Worm (Caenorhabditis elegans): ENCODE data around the gene F17C11.22.

Gene F17C11.22

ce11 chrV:10940571-10940991 lies 29.4 kb downstream of the F17C11.22 start (continued):
- TF ChIP-seq nhr-77 (tag; optimal IDR thresholded peaks at IDR 0.05) (peak; percentile 66), lsy-2 (tag; optimal IDR thresholded peaks at IDR 0.05) (peak in 1 of 2 experiments; percentile 73), spr-1 (tag; optimal IDR thresholded peaks at IDR 0.05) (peak; percentile 71), ama-1 (optimal IDR thresholded peaks at IDR 0.05) (peak; percentile 58), hlh-30 (tag; optimal IDR thresholded peaks at IDR 0.05; ENCODE audit: insufficient read depth) (peak; percentile 58), egl-43 (GFP tag; IDR thresholded peaks at IDR 0.05) (no peak), aha-1 (tag) (peak; percentile 49), nhr-102 (tag; optimal IDR thresholded peaks at IDR 0.05) (peak; percentile 82), mdl-1 (tag; optimal IDR thresholded peaks at IDR 0.05) (peak; percentile 70 to 72), tra-1 (GFP tag; IDR thresholded peaks at IDR 0.05) (peak; percentile 33; the same call in 1 of the 2 replicates), hif-1 (tag; optimal IDR thresholded peaks at IDR 0.05) (peak in 1 of 2 experiments; percentile 51), spr-3 (GFP tag; optimal IDR thresholded peaks at IDR 0.05) (no peak), Y48G9A.11 (GFP tag; IDR thresholded peaks at IDR 0.05) (no peak), hlh-11 (tag; optimal IDR thresholded peaks at IDR 0.05) (peak; percentile 95), F10B5.3 (tag; optimal IDR thresholded peaks at IDR 0.05) (no peak), F37D6.2 (tag; optimal IDR thresholded peaks at IDR 0.05) (peak; percentile 33), cey-2 (tag; optimal IDR thresholded peaks at IDR 0.05; ENCODE audit: borderline replicate concordance, insufficient read depth) (peak; percentile 51), pha-4 (GFP tag; IDR thresholded peaks at IDR 0.05) (peak; percentile 82), pha-4 (tag; optimal IDR thresholded peaks at IDR 0.05) (no peak), nhr-41 (GFP tag; IDR thresholded peaks at IDR 0.05) (0 out of 2 replicates have a peak, but pooled peaks have one; percentile 31), mep-1 (tag; optimal IDR thresholded peaks at IDR 0.05) (peak; percentile 65), daf-16 (GFP tag; optimal IDR thresholded peaks at IDR 0.05) (no peak), daf-16 (tag; optimal IDR thresholded peaks at IDR 0.05) (peak; percentile 93), dve-1 (tag; optimal IDR thresholded peaks at IDR 0.05; ENCODE audit: insufficient read depth) (peak; percentile 88)

DNA sequence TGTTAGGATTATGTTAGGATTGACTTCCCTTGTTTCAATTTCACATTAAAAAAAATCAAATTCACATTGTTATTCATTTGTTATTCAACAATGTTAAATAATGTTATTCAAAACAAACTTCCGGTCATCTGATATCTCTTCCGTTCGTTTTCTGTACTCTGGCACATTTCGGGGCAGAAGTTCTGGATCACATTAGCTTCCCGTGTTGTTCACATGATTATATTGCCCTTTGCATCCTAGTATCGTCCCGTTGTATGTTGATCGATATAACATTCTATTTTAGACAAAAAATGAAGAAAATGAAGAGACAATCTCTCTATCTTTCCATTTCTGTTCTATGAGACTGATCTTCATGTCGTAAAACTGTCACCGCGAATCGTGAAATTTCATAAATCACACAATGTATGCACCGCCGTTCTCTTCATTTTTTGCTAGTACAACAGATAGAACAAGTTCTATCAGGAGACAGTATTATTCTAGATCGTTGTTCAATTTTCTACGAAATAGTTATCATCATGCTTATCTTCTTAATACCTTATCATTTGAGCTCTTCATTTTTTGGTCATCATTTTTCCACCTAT lies 29.9 kb downstream of the F17C11.22 start:
- no peak for TF ChIP-seq tra-1 (GFP tag; IDR thresholded peaks at IDR 0.05)
- TF ChIP-seq hlh-30 (tag; optimal IDR thresholded peaks at IDR 0.05; ENCODE audit: insufficient read depth): peak; percentile 80
- TF ChIP-seq F49E8.2 (tag; optimal IDR thresholded peaks at IDR 0.05; ENCODE audit: borderline replicate concordance): no peak
- peak; percentile 84 for TF ChIP-seq php-3 (GFP tag; IDR thresholded peaks at IDR 0.05)
- TF ChIP-seq spr-3 (GFP tag; optimal IDR thresholded peaks at IDR 0.05): no peak
- no peak for TF ChIP-seq zfp-2 (tag; optimal IDR thresholded peaks at IDR 0.05)
- TF ChIP-seq nhr-111 (GFP tag; optimal IDR thresholded peaks at IDR 0.05): no peak
- no peak for TF ChIP-seq nhr-41 (GFP tag; IDR thresholded peaks at IDR 0.05)
- TF ChIP-seq mxl-2 (GFP tag; conservative IDR thresholded peaks at IDR 0.05): peak; percentile 96
- peak in 1 of 2 experiments; percentile 44 for TF ChIP-seq unc-62 (GFP tag; optimal IDR thresholded peaks at IDR 0.05 in 1 of 2)
- no peak for TF ChIP-seq unc-62 (tag; optimal IDR thresholded peaks at IDR 0.05)
- no peak for TF ChIP-seq zag-1 (tag; optimal IDR thresholded peaks at IDR 0.05)
- TF ChIP-seq dve-1 (tag; optimal IDR thresholded peaks at IDR 0.05; ENCODE audit: insufficient read depth): peak; percentile 46
- TF ChIP-seq ceh-20 (GFP tag; IDR thresholded peaks at IDR 0.05): peak; percentile 32; the same call in 1 of the 2 replicates
- TF ChIP-seq aha-1 (tag): peak; percentile 72

DNA sequence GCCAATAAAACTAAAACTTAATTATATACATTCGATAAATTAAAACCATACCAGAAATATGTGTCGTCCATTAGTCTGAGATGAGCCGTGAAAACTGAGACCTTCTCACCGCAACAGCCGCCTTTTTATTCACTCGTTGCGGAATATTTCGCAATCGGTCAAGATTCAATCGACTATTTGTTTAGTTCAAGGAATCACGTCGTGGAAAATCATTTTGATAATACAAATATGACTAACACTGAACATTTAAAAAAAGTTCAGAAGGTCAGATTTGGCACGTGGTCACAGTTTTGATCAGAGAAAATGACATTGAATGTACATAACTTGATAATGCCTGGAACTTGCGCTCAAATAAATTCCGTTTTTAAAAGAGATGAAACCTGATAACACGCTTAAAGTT lies 31.2 kb downstream of the F17C11.22 start, which contains the start of gene F17C11.11:
Gene F17C11.11 (minus strand): TSS at position 79 of the 400 bp plus-strand sequence.
- TF ChIP-seq lin-1 (GFP tag; IDR thresholded peaks at IDR 0.05) (no peak), rbr-2 (tag; optimal IDR thresholded peaks at IDR 0.05) (no peak), zip-2 (tag; optimal IDR thresholded peaks at IDR 0.05) (peak; percentile 96), daf-16 (GFP tag; optimal IDR thresholded peaks at IDR 0.05) (no peak), daf-16 (tag; optimal IDR thresholded peaks at IDR 0.05) (peak; percentile 77), daf-8 (GFP tag; IDR thresholded peaks at IDR 0.05) (no peak), mep-1 (tag; optimal IDR thresholded peaks at IDR 0.05) (no peak), lsy-2 (tag; optimal IDR thresholded peaks at IDR 0.05) (no peak), ZK546.5 (tag; optimal IDR thresholded peaks at IDR 0.05) (no peak), F49E8.2 (tag; optimal IDR thresholded peaks at IDR 0.05; ENCODE audit: borderline replicate concordance) (no peak), nhr-48 (tag; optimal IDR thresholded peaks at IDR 0.05) (peak; percentile 24), nhr-76 (tag; optimal IDR thresholded peaks at IDR 0.05) (no peak), T26A8.4 (GFP tag; IDR thresholded peaks at IDR 0.05) (no peak), F26F4.8 (GFP tag; conservative IDR thresholded peaks at IDR 0.05) (no peak), zfp-2 (tag; optimal IDR thresholded peaks at IDR 0.05) (no peak), mdt-29 (GFP tag; IDR thresholded peaks at IDR 0.05) (no peak), unc-130 (GFP tag; optimal IDR thresholded peaks at IDR 0.05) (no peak), D1046.2 (GFP tag; IDR thresholded peaks at IDR 0.05) (no peak), php-3 (GFP tag; IDR thresholded peaks at IDR 0.05) (no peak), T20F7.1 (GFP tag; optimal IDR thresholded peaks at IDR 0.05) (no peak), nhr-77 (tag; optimal IDR thresholded peaks at IDR 0.05) (no peak), ctbp-1 (GFP tag; IDR thresholded peaks at IDR 0.05) (no peak)

Measured in whole organism, L4 larva.